Fruit fly (Drosophila melanogaster) whole organism, pupa: ENCODE results near the gene MsR2.

Source experiments
- CG10348 ChIP-seq: fragments of 200-800 bp; sonication (Bioruptor generic); IDR thresholded peaks from 2 replicates; pipeline ENCODE4 v1.3.6; 2022; ENCODE audit warnings: missing biosample characterization, missing genetic modification characterization
- CG12605 ChIP-seq: fragments of 200-800 bp; sonication (Bioruptor generic); IDR thresholded peaks from 2 replicates; pipeline ENCODE4 v1.3.6; 2022; ENCODE audit warnings: missing biosample characterization, missing genetic modification characterization
- CG13204 ChIP-seq: fragments of 200-800 bp; sonication (Bioruptor generic); optimal IDR thresholded peaks from 2 replicates; lab custom pipeline; 2018; ENCODE audit warnings: missing biosample characterization, mild to moderate bottlenecking, missing genetic modification characterization, moderate library complexity
- CG14655 ChIP-seq: fragments of 200-800 bp; sonication (Bioruptor generic); optimal IDR thresholded peaks from 3 replicates; lab custom pipeline; 2017; ENCODE audit warnings: mild to moderate bottlenecking, missing biosample characterization, missing genetic modification reagents, missing genetic modification characterization
- CG15710 ChIP-seq: fragments of 200-800 bp; sonication (Bioruptor generic); optimal IDR thresholded peaks from 2 replicates; lab custom pipeline; 2018; ENCODE audit warnings: missing biosample characterization, mild to moderate bottlenecking, missing genetic modification characterization, moderate library complexity
- CG17806 ChIP-seq: fragments of 200-800 bp; sonication (Bioruptor generic); optimal IDR thresholded peaks from 2 replicates; lab custom pipeline; 2018; ENCODE audit warnings: missing biosample characterization, mild to moderate bottlenecking, missing genetic modification characterization, moderate library complexity
- CG32121 ChIP-seq: fragments of 200-800 bp; sonication (Bioruptor generic); IDR thresholded peaks from 2 replicates; pipeline ENCODE4 v1.3.6; 2022; ENCODE audit warnings: missing biosample characterization, missing genetic modification characterization
- CG34367 ChIP-seq: fragments of 200-800 bp; sonication (Bioruptor generic); optimal IDR thresholded peaks from 2 replicates; lab custom pipeline; 2018; ENCODE audit warnings: missing biosample characterization, mild to moderate bottlenecking, missing genetic modification characterization
- CG4496 ChIP-seq: fragments of 200-800 bp; sonication (Bioruptor generic); IDR thresholded peaks from 3 replicates; pipeline ENCODE4 v1.3.6; 2022; ENCODE audit warnings: missing biosample characterization, missing genetic modification characterization
- CG8159 ChIP-seq: fragments of 200-800 bp; sonication (Bioruptor generic); optimal IDR thresholded peaks from 3 replicates; lab custom pipeline; 2018; ENCODE audit warnings: missing biosample characterization, mild to moderate bottlenecking, missing genetic modification characterization, moderate library complexity
- CG8301 ChIP-seq: fragments of 200-800 bp; sonication (Bioruptor generic); optimal IDR thresholded peaks from 2 replicates; lab custom pipeline; 2018; ENCODE audit warnings: missing biosample characterization, mild to moderate bottlenecking, missing genetic modification characterization
- CG9948 ChIP-seq: fragments of 200-800 bp; sonication (Bioruptor generic); optimal IDR thresholded peaks from 2 replicates; lab custom pipeline; 2018; ENCODE audit warnings: missing biosample characterization, mild to moderate bottlenecking, missing genetic modification characterization, moderate library complexity
- D1 ChIP-seq: fragments of 200-800 bp; sonication (Bioruptor generic); optimal IDR thresholded peaks from 2 replicates; lab custom pipeline; 2018; ENCODE audit warnings: missing biosample characterization, mild to moderate bottlenecking, missing genetic modification characterization, moderate library complexity
- EcR ChIP-seq: fragments of 200-800 bp; sonication (Bioruptor generic); optimal IDR thresholded peaks from 3 replicates; lab custom pipeline; 2019; ENCODE audit warnings: missing biosample characterization, missing genetic modification characterization, mild to moderate bottlenecking, moderate library complexity, missing genetic modification reagents
- Ets98B ChIP-seq: fragments of 200-800 bp; sonication (Bioruptor generic); IDR thresholded peaks from 2 replicates; pipeline ENCODE4 v1.3.6; 2022; ENCODE audit warnings: missing biosample characterization, missing genetic modification characterization
- Pif1A ChIP-seq: fragments of 200-800 bp; sonication (Bioruptor generic); optimal IDR thresholded peaks from 3 replicates; lab custom pipeline; 2016; ENCODE audit warnings: missing biosample characterization, missing genetic modification characterization
- Pif1B ChIP-seq: fragments of 200-800 bp; sonication (Bioruptor generic); optimal IDR thresholded peaks from 3 replicates; lab custom pipeline; 2016; ENCODE audit warnings: missing biosample characterization, missing genetic modification characterization
- Snoo ChIP-seq: fragments of 200-800 bp; sonication (Bioruptor generic); optimal IDR thresholded peaks from 3 replicates; lab custom pipeline; 2017; ENCODE audit warnings: missing biosample characterization, mild to moderate bottlenecking, missing genetic modification characterization, inconsistent platforms
- fd96Ca ChIP-seq: fragments of 200-800 bp; sonication (Bioruptor generic); IDR thresholded peaks from 3 replicates; pipeline ENCODE4 v1.3.6; 2022; ENCODE audit warnings: missing biosample characterization, missing genetic modification characterization
- gl ChIP-seq: fragments of 200-800 bp; sonication (Bioruptor generic); optimal IDR thresholded peaks from 2 replicates; lab custom pipeline; 2018; ENCODE audit warnings: missing biosample characterization, mild to moderate bottlenecking, missing genetic modification characterization
- rn ChIP-seq: fragments of 200-800 bp; sonication (Bioruptor generic); IDR thresholded peaks from 2 replicates; pipeline ENCODE4 v1.3.6; 2022; ENCODE audit warnings: missing biosample characterization, missing genetic modification characterization

MsR2 gene

DNA sequence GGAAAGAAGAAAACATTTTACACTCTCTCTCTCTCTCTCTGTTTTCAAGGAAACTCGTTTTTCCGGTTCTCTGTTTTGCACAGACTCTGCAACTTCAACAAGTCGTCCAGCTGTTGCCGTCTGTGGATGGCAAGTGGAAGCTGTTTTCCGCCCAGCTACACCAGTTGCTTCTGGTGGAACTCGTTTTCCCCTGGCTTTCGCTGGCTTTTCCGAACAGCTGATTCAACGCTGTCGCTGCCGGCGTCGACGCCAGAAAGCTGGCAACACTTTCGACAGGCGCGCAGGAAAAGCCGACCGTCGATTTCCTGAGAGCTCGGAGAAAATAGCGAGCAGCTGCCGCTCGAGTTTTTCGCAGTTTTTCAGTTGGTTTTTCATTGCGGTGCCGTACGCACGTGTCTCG, at the start of gene MsR2:
Gene MsR2, plus strand, starts transcription at position 378 of the 400 bp plus-strand sequence.
- TF ChIP-seq Ets98B (GFP tag; lab: Robert Waterston, UW) (0 out of 2 replicates have a peak, but pooled peaks have one; percentile 11), Snoo (tag; lab: Kevin White, UChicago) (no peak), CG10348 (GFP tag; lab: Robert Waterston, UW) (no peak), CG15710 (no peak), CG14655 (GFP tag; lab: Kevin White, UChicago) (peak; percentile 13), Pif1A (GFP tag; lab: Kevin White, UChicago) (no peak), rn (GFP tag; lab: Robert Waterston, UW) (no peak), CG9948 (tag; lab: Kevin White, UChicago) (no peak), Pif1B (no peak), CG13204 (GFP tag; lab: Kevin White, UChicago) (no peak), CG8159 (tag; lab: Kevin White, UChicago) (no peak), EcR (GFP tag; lab: Kevin White, UChicago) (no peak), CG8301 (tag; lab: Kevin White, UChicago) (no peak), CG32121 (GFP tag; lab: Robert Waterston, UW) (no peak), CG34367 (tag; lab: Kevin White, UChicago) (no peak), gl (tag; lab: Kevin White, UChicago) (no peak), CG17806 (tag; lab: Kevin White, UChicago) (no peak), CG12605 (GFP tag; lab: Robert Waterston, UW) (peak; percentile 90), CG4496 (GFP tag; lab: Robert Waterston, UW) (peak; percentile 74; the same call in 2 of the 3 replicates), fd96Ca (GFP tag; lab: Robert Waterston, UW) (no peak), D1 (no peak)

DNA sequence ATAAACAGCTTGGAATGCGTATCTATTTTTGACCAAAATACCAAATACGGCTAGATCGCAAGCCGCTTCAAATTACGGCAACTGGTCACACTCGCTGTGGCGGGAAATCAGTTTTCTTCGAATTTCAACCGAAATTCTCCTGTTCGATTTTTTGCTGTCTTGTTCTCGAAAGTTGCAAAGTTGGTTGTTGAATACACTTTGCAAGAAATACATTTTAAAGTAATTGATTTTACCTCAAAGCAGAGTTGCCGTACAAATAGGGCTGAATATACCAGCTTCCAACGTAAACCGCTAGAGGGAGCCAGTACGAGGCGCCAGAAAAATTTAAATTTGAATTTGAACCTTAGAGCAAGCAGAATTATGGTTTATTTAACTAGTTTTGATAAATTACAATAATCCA, 45.6 kb upstream of the MsR2 start, which contains the start of gene CG9018:
Gene CG9018, minus strand, starts transcription at position 43 of the 400 bp plus-strand sequence.
- TF ChIP-seq CG13204 (GFP tag; lab: Kevin White, UChicago) (no peak), CG34367 (tag; lab: Kevin White, UChicago) (no peak), CG8301 (tag; lab: Kevin White, UChicago) (no peak), CG17806 (tag; lab: Kevin White, UChicago) (no peak), rn (GFP tag; lab: Robert Waterston, UW) (no peak), Ets98B (GFP tag; lab: Robert Waterston, UW) (no peak), CG14655 (GFP tag; lab: Kevin White, UChicago) (no peak), fd96Ca (GFP tag; lab: Robert Waterston, UW) (no peak), Pif1B (no peak), CG32121 (GFP tag; lab: Robert Waterston, UW) (no peak), CG9948 (tag; lab: Kevin White, UChicago) (no peak)
- TF ChIP-seq, all 21 proteins: peak for 0

DNA sequence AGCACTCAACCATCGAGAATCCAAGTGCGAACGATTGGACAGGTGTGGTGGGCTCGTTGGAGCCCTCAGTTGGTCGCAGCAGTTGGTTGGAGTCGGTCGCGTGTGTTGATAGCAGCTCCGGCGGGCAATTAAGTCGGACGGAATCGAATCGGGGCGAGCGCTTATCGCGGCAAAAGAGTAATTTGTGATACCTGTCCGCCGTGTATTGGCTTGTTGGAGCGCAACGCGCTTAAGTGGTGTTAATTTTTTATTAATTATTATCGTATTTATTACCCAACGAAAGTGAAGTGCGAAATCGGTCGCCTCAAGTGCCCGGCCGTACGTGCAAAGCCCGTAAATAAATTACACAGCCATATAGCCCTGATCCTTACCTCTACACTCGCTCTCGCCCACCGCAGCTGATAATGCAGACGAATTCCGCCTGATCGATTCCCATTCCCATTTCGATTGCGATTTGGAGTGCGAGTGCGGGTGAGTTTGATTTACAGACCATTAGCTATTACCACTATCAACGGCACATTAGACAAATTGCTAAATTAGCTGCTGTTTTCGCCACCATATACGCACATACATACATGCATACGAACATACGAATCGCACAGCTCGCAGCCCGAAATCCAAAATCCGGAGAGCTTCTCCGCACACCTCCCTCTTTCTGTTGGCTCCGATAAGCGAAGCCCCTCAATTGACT, 45.0 kb upstream of the MsR2 start, which contains the start of gene ACXD:
Gene ACXD, plus strand, starts transcription at position 66 of the 691 bp plus-strand sequence.
- no peak for TF ChIP-seq Snoo (tag; lab: Kevin White, UChicago)
- TF ChIP-seq CG17806 (tag; lab: Kevin White, UChicago) = no peak

DNA sequence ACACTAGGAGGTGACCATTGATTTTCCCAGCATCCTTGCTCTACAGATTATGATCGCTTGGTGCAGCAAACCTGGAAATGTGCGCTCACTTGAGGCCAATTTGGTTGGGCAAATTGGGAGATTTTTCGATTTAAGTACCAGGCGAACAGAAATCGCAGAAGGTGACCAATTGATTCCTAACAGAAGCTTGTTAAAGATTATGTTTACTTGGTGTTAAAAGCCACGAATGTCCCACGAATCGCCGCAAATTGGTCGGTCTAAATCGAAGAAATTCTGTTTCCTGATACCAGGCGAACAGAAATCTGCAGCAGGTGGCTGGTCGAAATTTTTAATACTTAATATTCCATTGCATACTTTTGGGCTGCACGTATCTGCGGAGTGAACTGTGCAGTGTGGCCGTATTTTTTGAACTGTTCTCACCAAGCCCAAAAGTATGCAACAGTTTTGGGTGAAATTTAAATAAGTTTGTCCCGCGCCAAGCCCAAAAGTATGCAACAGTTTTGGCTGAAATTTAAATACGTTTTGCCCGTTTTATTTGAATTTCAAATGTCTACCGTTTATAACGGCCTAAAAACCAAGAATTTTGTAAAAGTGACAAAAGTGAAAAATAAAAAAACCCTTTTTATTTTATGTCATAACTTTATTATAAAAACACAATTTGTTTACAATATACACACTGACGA, 38.7 kb upstream of the MsR2 start, which contains the start of gene CG32301:
Gene CG32301, plus strand, starts transcription at position 633 of the 683 bp plus-strand sequence.
- TF ChIP-seq CG4496 (GFP tag; lab: Robert Waterston, UW) (no peak), D1 (no peak), gl (tag; lab: Kevin White, UChicago) (no peak), CG34367 (tag; lab: Kevin White, UChicago) (no peak), CG12605 (GFP tag; lab: Robert Waterston, UW) (no peak), Snoo (tag; lab: Kevin White, UChicago) (no peak), CG15710 (no peak), EcR (GFP tag; lab: Kevin White, UChicago) (no peak), CG17806 (tag; lab: Kevin White, UChicago) (no peak), CG8301 (tag; lab: Kevin White, UChicago) (no peak), CG9948 (tag; lab: Kevin White, UChicago) (no peak), fd96Ca (GFP tag; lab: Robert Waterston, UW) (no peak), Ets98B (GFP tag; lab: Robert Waterston, UW) (no peak), CG13204 (GFP tag; lab: Kevin White, UChicago) (no peak), Pif1B (no peak), CG8159 (tag; lab: Kevin White, UChicago) (no peak), Pif1A (GFP tag; lab: Kevin White, UChicago) (no peak), CG32121 (GFP tag; lab: Robert Waterston, UW) (no peak), CG10348 (GFP tag; lab: Robert Waterston, UW) (no peak)

DNA sequence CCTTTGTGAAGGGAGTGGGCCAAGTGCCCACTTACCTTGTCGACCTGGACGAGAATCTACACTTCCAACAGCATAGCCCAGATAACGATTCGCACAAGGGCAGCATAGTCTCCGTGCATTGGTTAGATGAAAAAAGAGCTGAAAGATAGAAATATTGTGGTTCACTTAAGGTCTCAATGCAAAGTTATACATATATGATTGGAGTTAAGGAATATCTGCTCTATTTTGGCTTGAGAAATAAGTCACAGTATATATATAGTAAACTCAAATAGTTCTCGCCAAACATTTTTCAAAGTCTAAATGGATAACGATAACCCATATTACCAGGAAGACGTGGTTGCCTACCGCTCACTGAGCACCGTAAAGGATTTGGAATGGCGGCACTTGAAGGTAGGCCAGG, 34.3 kb upstream of the MsR2 start, which contains the start of gene CG32305:
Gene CG32305, plus strand, starts transcription at position 301 of the 400 bp plus-strand sequence.
- no peak for TF ChIP-seq Ets98B (GFP tag; lab: Robert Waterston, UW)
- no peak for TF ChIP-seq CG10348 (GFP tag; lab: Robert Waterston, UW)
- TF ChIP-seq CG8301 (tag; lab: Kevin White, UChicago) = no peak
- TF ChIP-seq CG8159 (tag; lab: Kevin White, UChicago) = no peak
- TF ChIP-seq EcR (GFP tag; lab: Kevin White, UChicago) = no peak
